Worm (Caenorhabditis elegans) whole organism, L4 larva: ENCODE data around the gene math-6.
A peak's percentile ranks its signal among the peaks of the same experiment; 100 is the strongest.

Experiments
- F10B5.3 ChIP-seq: sonication (generic microtip); optimal IDR thresholded peaks from 2 replicates; lab custom pipeline; 2016; ENCODE audit warnings: mild to moderate bottlenecking, missing genetic modification characterization, missing compliant biosample characterization
- F26F4.8 ChIP-seq: fragments of 200-800 bp; sonication (Bioruptor generic); conservative IDR thresholded peaks from 2 replicates; pipeline ENCODE4 v1.3.6; 2022; ENCODE audit warnings: missing genetic modification characterization, missing compliant biosample characterization
- F44E2.7 ChIP-seq: fragments of 200-800 bp; sonication (Bioruptor generic); IDR thresholded peaks from 2 replicates; pipeline ENCODE4 v2.1.2; 2022; ENCODE audit warnings: missing genetic modification characterization, missing compliant biosample characterization
- R02D3.7 ChIP-seq: fragments of 150-350 bp; sonication (generic microtip); optimal IDR thresholded peaks from 3 replicates; lab custom pipeline; 2014; ENCODE audit warnings: missing biosample characterization, missing genetic modification characterization
- T20F7.1 ChIP-seq: fragments of 200-800 bp; sonication (Bioruptor generic); optimal IDR thresholded peaks from 2 replicates; lab custom pipeline; 2018; ENCODE audit warnings: mild to moderate bottlenecking, missing genetic modification characterization, missing compliant biosample characterization
- T26A8.4 ChIP-seq: fragments of 200-800 bp; sonication (Bioruptor generic); IDR thresholded peaks from 2 replicates; pipeline ENCODE4 v1.3.6; 2022; ENCODE audit warnings: missing genetic modification characterization, missing compliant biosample characterization
- Y48G9A.11 ChIP-seq: fragments of 200-800 bp; sonication (Bioruptor generic); IDR thresholded peaks from 2 replicates; pipeline ENCODE4 v1.3.6; 2022; ENCODE audit warnings: missing genetic modification reagents, missing genetic modification characterization, missing compliant biosample characterization
- Y5F2A.4 ChIP-seq: fragments of 200-800 bp; sonication (Bioruptor generic); optimal IDR thresholded peaks from 2 replicates; lab custom pipeline; 2018; ENCODE audit warnings: mild to moderate bottlenecking, missing genetic modification characterization, missing compliant biosample characterization
- ZK546.5 ChIP-seq, 2 experiments: sonication (generic microtip); optimal IDR thresholded peaks; 2 replicates each; lab custom pipeline; 2017; ENCODE audit warnings: missing biosample characterization in 2 of 2, missing genetic modification characterization in 2 of 2
- ceh-44 ChIP-seq: fragments of 200-800 bp; sonication (Bioruptor generic); IDR thresholded peaks from 2 replicates; pipeline ENCODE4 v1.3.6; 2022; ENCODE audit warnings: missing genetic modification reagents, missing genetic modification characterization, missing compliant biosample characterization
- ces-1 ChIP-seq: fragments of 150-350 bp; sonication (generic microtip); optimal IDR thresholded peaks from 4 replicates; lab custom pipeline; 2014; ENCODE audit warnings: missing biosample characterization, missing genetic modification reagents, missing genetic modification characterization
- cey-2 ChIP-seq: sonication (generic microtip); optimal IDR thresholded peaks from 3 replicates; lab custom pipeline; 2017; ENCODE audit warnings: missing genetic modification characterization, mild to moderate bottlenecking, missing compliant biosample characterization, antibody characterized with exemption, borderline replicate concordance; ENCODE audit not compliant: insufficient read depth
- ctbp-1 ChIP-seq: fragments of 200-800 bp; sonication (Bioruptor generic); IDR thresholded peaks from 2 replicates; pipeline ENCODE4 v1.3.6; 2022; ENCODE audit warnings: missing genetic modification reagents, missing genetic modification characterization, missing compliant biosample characterization
- daf-16 ChIP-seq, 3 experiments: sonication (generic microtip); optimal IDR thresholded peaks; 2 replicates each; lab custom pipeline; 2016 to 2017; ENCODE audit warnings: missing genetic modification characterization in 3 of 3, missing genetic modification reagents in 3 of 3, mild to moderate bottlenecking in 2 of 3, missing compliant biosample characterization in 2 of 3, missing biosample characterization in 1 of 3, moderate library complexity in 1 of 3
- daf-19 ChIP-seq: fragments of 200-800 bp; sonication (Bioruptor generic); conservative IDR thresholded peaks from 2 replicates; pipeline ENCODE4 v1.3.6; 2022; ENCODE audit warnings: missing genetic modification characterization, missing compliant biosample characterization
- dmd-6 ChIP-seq: fragments of 200-800 bp; sonication (Bioruptor generic); IDR thresholded peaks from 2 replicates; pipeline ENCODE4 v1.3.6; 2022; ENCODE audit warnings: missing genetic modification reagents, missing genetic modification characterization, missing compliant biosample characterization
- dmd-9 ChIP-seq: fragments of 200-800 bp; sonication (Bioruptor generic); IDR thresholded peaks from 2 replicates; pipeline ENCODE4 v1.3.6; 2022; ENCODE audit warnings: missing genetic modification reagents, missing genetic modification characterization, missing compliant biosample characterization
- dpl-1 ChIP-seq: fragments of 150-350 bp; optimal IDR thresholded peaks from 2 replicates; lab custom pipeline; 2014; ENCODE audit warnings: missing biosample characterization, missing genetic modification reagents, missing genetic modification characterization
- duxl-1 ChIP-seq: sonication (generic microtip); optimal IDR thresholded peaks from 2 replicates; lab custom pipeline; 2016; ENCODE audit warnings: mild to moderate bottlenecking, missing genetic modification characterization, moderate library complexity, missing compliant biosample characterization; ENCODE audit not compliant: poor library complexity
- dve-1 ChIP-seq: sonication (generic microtip); optimal IDR thresholded peaks from 2 replicates; lab custom pipeline; 2017; ENCODE audit warnings: antibody characterized with exemption, mild to moderate bottlenecking, missing genetic modification characterization, missing compliant biosample characterization; ENCODE audit not compliant: insufficient read depth
- egl-27 ChIP-seq: sonication (generic microtip); optimal IDR thresholded peaks from 3 replicates; lab custom pipeline; 2017; ENCODE audit warnings: missing biosample characterization, missing genetic modification reagents, missing genetic modification characterization
- gei-8 ChIP-seq: fragments of 200-800 bp; sonication (Bioruptor generic); optimal IDR thresholded peaks from 2 replicates; lab custom pipeline; 2018; ENCODE audit warnings: mild to moderate bottlenecking, missing genetic modification characterization, missing compliant biosample characterization
- hmg-1.1 ChIP-seq: fragments of 200-800 bp; sonication (Bioruptor generic); IDR thresholded peaks from 2 replicates; pipeline ENCODE4 v1.3.6; 2022; ENCODE audit warnings: missing genetic modification reagents, missing genetic modification characterization, missing compliant biosample characterization
- jun-1 ChIP-seq: fragments of 150-350 bp; optimal IDR thresholded peaks from 2 replicates; lab custom pipeline; 2014; ENCODE audit warnings: missing biosample characterization, missing genetic modification reagents, missing genetic modification characterization
- lin-15B ChIP-seq: fragments of 150-350 bp; sonication (generic microtip); optimal IDR thresholded peaks from 3 replicates; lab custom pipeline; 2014; ENCODE audit warnings: missing biosample characterization, missing genetic modification characterization
- lin-38 ChIP-seq: fragments of 200-800 bp; sonication (Bioruptor generic); IDR thresholded peaks from 2 replicates; pipeline ENCODE4 v1.3.6; 2022; ENCODE audit warnings: missing genetic modification reagents, missing genetic modification characterization, missing compliant biosample characterization
- lir-3 ChIP-seq: sonication (generic microtip); optimal IDR thresholded peaks from 2 replicates; lab custom pipeline; 2016; ENCODE audit warnings: mild to moderate bottlenecking, missing genetic modification characterization, missing compliant biosample characterization
- lsy-2 ChIP-seq, 2 experiments: fragments of 150-350 bp in 1 of 2; sonication (generic microtip) in 1 of 2; optimal IDR thresholded peaks; 2 replicates each; lab custom pipeline; 2014 to 2017; ENCODE audit warnings: missing biosample characterization in 2 of 2, missing genetic modification characterization in 2 of 2
- madf-9 ChIP-seq: fragments of 200-800 bp; sonication (Bioruptor generic); conservative IDR thresholded peaks from 2 replicates; pipeline ENCODE4 v1.3.6; 2022; ENCODE audit warnings: missing genetic modification reagents, missing genetic modification characterization, missing compliant biosample characterization
- mdt-29 ChIP-seq: fragments of 200-800 bp; sonication (Bioruptor generic); IDR thresholded peaks from 2 replicates; pipeline ENCODE4 v1.3.6; 2022; ENCODE audit warnings: missing genetic modification reagents, missing genetic modification characterization, missing compliant biosample characterization
- mxl-3 ChIP-seq: fragments of 200-800 bp; sonication (Bioruptor generic); optimal IDR thresholded peaks from 2 replicates; lab custom pipeline; 2018; ENCODE audit warnings: mild to moderate bottlenecking, missing genetic modification characterization, missing compliant biosample characterization
- nhr-6 ChIP-seq: fragments of 150-350 bp; optimal IDR thresholded peaks from 2 replicates; lab custom pipeline; 2014; ENCODE audit warnings: missing biosample characterization, missing genetic modification characterization
- nhr-77 ChIP-seq: fragments of 150-350 bp; optimal IDR thresholded peaks from 2 replicates; lab custom pipeline; 2014; ENCODE audit warnings: missing biosample characterization, missing genetic modification characterization
- pqm-1 ChIP-seq: sonication (generic microtip); optimal IDR thresholded peaks from 2 replicates; lab custom pipeline; 2017; ENCODE audit warnings: missing biosample characterization, missing genetic modification characterization
- sdz-12 ChIP-seq: fragments of 200-800 bp; sonication (Bioruptor generic); optimal IDR thresholded peaks from 2 replicates; lab custom pipeline; 2018; ENCODE audit warnings: mild to moderate bottlenecking, missing genetic modification characterization, missing compliant biosample characterization
- snpc-1.2 ChIP-seq: fragments of 200-800 bp; sonication (Bioruptor generic); IDR thresholded peaks from 2 replicates; pipeline ENCODE4 v1.3.6; 2022; ENCODE audit warnings: missing genetic modification reagents, missing genetic modification characterization, missing compliant biosample characterization
- tag-97 ChIP-seq: fragments of 200-800 bp; sonication (Bioruptor generic); IDR thresholded peaks from 2 replicates; pipeline ENCODE4 v1.3.6; 2022; ENCODE audit warnings: missing genetic modification characterization, missing compliant biosample characterization
- unc-39 ChIP-seq: sonication (generic microtip); optimal IDR thresholded peaks from 2 replicates; lab custom pipeline; 2017; ENCODE audit warnings: missing biosample characterization, missing genetic modification characterization
- unc-62 ChIP-seq, 3 experiments: fragments of 150-350 bp in 1 of 3; sonication (generic microtip); optimal IDR thresholded peaks in 2 of 3; peaks in 1 of 3; 1 replicate in 1 of 3; 2 replicates in 2 of 3; lab custom pipeline; 2014 to 2017; ENCODE audit warnings: missing biosample characterization in 3 of 3, missing genetic modification characterization in 3 of 3, missing genetic modification reagents in 3 of 3, missing genotype in 1 of 3
- zfp-3 ChIP-seq: fragments of 200-800 bp; sonication (Bioruptor generic); conservative IDR thresholded peaks from 2 replicates; pipeline ENCODE4 v1.3.6; 2022; ENCODE audit warnings: missing genetic modification reagents, missing genetic modification characterization, missing compliant biosample characterization
- ztf-11 ChIP-seq: fragments of 150-350 bp; optimal IDR thresholded peaks from 2 replicates; lab custom pipeline; 2014; ENCODE audit warnings: missing biosample characterization, missing genetic modification characterization

Gene math-6

ce11 chrII:1897936-1898335 lies 13.4 kb upstream of the math-6 start, which contains the start of gene C46F9.6:
Gene C46F9.6, plus strand, starts transcription at chrII:1898236.
- TF ChIP-seq unc-62 (GFP tag; optimal IDR thresholded peaks at IDR 0.05 in 1 of 2; lab: Kevin White, UChicago) (peak in 1 of 2 experiments; percentile 30), unc-62 (tag; optimal IDR thresholded peaks at IDR 0.05; lab: Kevin White, UChicago) (no peak), pqm-1 (tag; lab: Kevin White, UChicago) (peak; percentile 8), mxl-3 (GFP tag; lab: Kevin White, UChicago) (no peak), daf-16 (GFP tag; optimal IDR thresholded peaks at IDR 0.05; lab: Kevin White, UChicago) (no peak), daf-16 (tag; optimal IDR thresholded peaks at IDR 0.05; lab: Kevin White, UChicago) (peak; percentile 60), dve-1 (tag; lab: Kevin White, UChicago) (no peak)

- TF ChIP-seq R02D3.7 (tag; lab: Kevin White, UChicago) (no peak), hmg-1.1 (no peak), duxl-1 (no peak), nhr-77 (no peak), jun-1 (tag; lab: Kevin White, UChicago) (no peak), F26F4.8 (GFP tag; lab: Robert Waterston, UW) (no peak), egl-27 (tag; lab: Kevin White, UChicago) (no peak), daf-19 (GFP tag; lab: Robert Waterston, UW) (no peak), madf-9 (GFP tag; lab: Robert Waterston, UW) (no peak), snpc-1.2 (GFP tag; lab: Robert Waterston, UW) (no peak), T26A8.4 (GFP tag; lab: Robert Waterston, UW) (no peak), F10B5.3 (tag; lab: Kevin White, UChicago) (no peak), ZK546.5 (tag; optimal IDR thresholded peaks at IDR 0.05; lab: Kevin White, UChicago) (no peak), ces-1 (GFP tag; lab: Kevin White, UChicago) (no peak), dmd-9 (no peak), ztf-11 (tag; lab: Kevin White, UChicago) (no peak), Y48G9A.11 (GFP tag; lab: Robert Waterston, UW) (no peak), ceh-44 (no peak), lin-15B (tag; lab: Kevin White, UChicago) (no peak)
These were observed 11.2 kb upstream of the math-6 start, which contains the start of gene math-25 for ce11 chrII:1895762-1896161. Gene math-25, plus strand, starts transcription at chrII:1896062.

DNA sequence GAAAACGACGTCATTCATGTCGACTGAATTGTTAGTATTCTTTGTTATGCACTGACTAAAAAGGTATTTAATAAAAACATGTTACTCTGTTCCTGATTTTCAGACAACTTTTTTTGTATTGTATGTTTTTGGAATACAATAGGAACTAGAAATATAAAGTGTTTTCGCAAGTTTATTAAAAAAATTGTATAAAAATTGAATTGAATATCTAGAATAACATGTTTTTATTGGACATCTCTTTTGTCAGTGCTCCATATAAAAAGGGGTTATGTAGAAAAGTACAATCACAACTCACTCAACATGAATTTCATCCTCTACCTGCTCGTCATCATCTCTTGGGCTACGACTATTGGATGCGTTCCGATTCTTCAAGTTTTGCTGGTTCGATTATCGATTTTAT lies 10.7 kb upstream of the math-6 start, which contains the start of gene C46F9.5:
C46F9.5 (plus strand) TSS at position 301 of the 400 bp plus-strand sequence.
- TF ChIP-seq dpl-1 (GFP tag; lab: Kevin White, UChicago): no peak
- TF ChIP-seq zfp-3 (GFP tag; lab: Robert Waterston, UW): no peak
- no peak for TF ChIP-seq sdz-12 (GFP tag; lab: Kevin White, UChicago)
- no peak for TF ChIP-seq T20F7.1 (GFP tag; lab: Kevin White, UChicago)
- no peak for TF ChIP-seq egl-27 (tag; lab: Kevin White, UChicago)
- no peak for TF ChIP-seq unc-39 (tag; lab: Kevin White, UChicago)
- TF ChIP-seq lin-38 (GFP tag; lab: Robert Waterston, UW): no peak
- no peak for TF ChIP-seq lir-3 (tag; lab: Kevin White, UChicago)
- TF ChIP-seq nhr-6 (tag; lab: Kevin White, UChicago): no peak
- no peak for TF ChIP-seq lsy-2 (tag; optimal IDR thresholded peaks at IDR 0.05; lab: Kevin White, UChicago)
- TF ChIP-seq ces-1 (GFP tag; lab: Kevin White, UChicago): no peak
- TF ChIP-seq F44E2.7: no peak
- TF ChIP-seq tag-97 (GFP tag; lab: Robert Waterston, UW): no peak

DNA sequence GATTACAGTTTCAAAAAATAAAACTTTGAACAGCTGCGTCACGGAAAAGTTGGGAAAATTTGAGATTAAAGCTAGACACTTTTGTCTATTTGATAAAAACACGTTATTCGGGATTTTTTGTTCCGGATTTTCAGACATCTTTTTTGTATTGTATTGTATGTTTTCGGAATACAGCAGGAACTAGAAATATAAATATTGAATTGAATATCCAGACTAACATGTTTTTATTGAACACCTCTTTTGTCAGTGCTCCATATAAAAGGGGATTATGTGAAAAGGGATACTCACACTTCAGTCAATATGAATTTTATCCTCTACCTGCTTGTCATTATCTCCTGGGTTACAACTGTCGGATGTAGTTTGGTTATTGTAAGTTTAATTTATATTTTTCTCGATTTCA lies 9.4 kb upstream of the math-6 start, which contains the start of gene C16C4.1:
C16C4.1 (plus strand) TSS at position 301 of the 400 bp plus-strand sequence.
- TF ChIP-seq Y5F2A.4 (GFP tag; lab: Kevin White, UChicago) (no peak), gei-8 (GFP tag; lab: Kevin White, UChicago) (no peak), dmd-6 (no peak), mdt-29 (GFP tag; lab: Robert Waterston, UW) (no peak), ctbp-1 (GFP tag; lab: Robert Waterston, UW) (no peak), lir-3 (tag; lab: Kevin White, UChicago) (no peak), cey-2 (no peak)
